Fruit fly (Drosophila melanogaster) whole organism, embryonic: Measurements from ENCODE around the gene Cyp4d1.
A peak's percentile ranks its signal among the peaks of the same experiment; 100 is the strongest.

Experiments
- ATbp ChIP-seq: fragments of 200-800 bp; sonication (Bioruptor generic); optimal IDR thresholded peaks from 2 replicates; lab custom pipeline; 2017; ENCODE audit warnings: missing biosample characterization, mild to moderate bottlenecking, missing genetic modification characterization, missing genetic modification reagents
- BEAF-32 ChIP-seq: fragments of 200-800 bp; sonication (Bioruptor generic); optimal IDR thresholded peaks from 3 replicates; lab custom pipeline; 2017; ENCODE audit warnings: missing biosample characterization, missing genetic modification characterization, mild to moderate bottlenecking, moderate library complexity, missing genetic modification reagents
- CG10959 ChIP-seq: fragments of 200-800 bp; sonication (Bioruptor generic); IDR thresholded peaks from 2 replicates; pipeline ENCODE4 v1.3.6; 2022; ENCODE audit warnings: missing biosample characterization, missing genetic modification characterization
- CG11085 ChIP-seq: fragments of 200-800 bp; sonication (Bioruptor generic); IDR thresholded peaks from 2 replicates; pipeline ENCODE4 v1.3.6; 2022; ENCODE audit warnings: missing biosample characterization, missing genetic modification characterization
- CG11093 ChIP-seq: fragments of 200-800 bp; sonication (Bioruptor generic); IDR thresholded peaks from 3 replicates; pipeline ENCODE4 v1.3.6; 2022; ENCODE audit warnings: missing biosample characterization, missing genetic modification characterization
- CG12942 ChIP-seq: fragments of 200-800 bp; sonication (Bioruptor generic); optimal IDR thresholded peaks from 3 replicates; lab custom pipeline; 2016; ENCODE audit warnings: missing biosample characterization, missing genetic modification characterization
- CG14710 ChIP-seq: fragments of 200-800 bp; sonication (Bioruptor generic); optimal IDR thresholded peaks from 3 replicates; lab custom pipeline; 2019; ENCODE audit warnings: missing biosample characterization, mild to moderate bottlenecking, missing genetic modification characterization, moderate library complexity
- CG15479 ChIP-seq: fragments of 200-800 bp; sonication (Bioruptor generic); optimal IDR thresholded peaks from 3 replicates; lab custom pipeline; 2019; ENCODE audit warnings: missing biosample characterization, mild to moderate bottlenecking, missing genetic modification characterization, moderate library complexity
- CG1602 ChIP-seq: fragments of 200-800 bp; sonication (Bioruptor generic); optimal IDR thresholded peaks from 3 replicates; lab custom pipeline; 2016; ENCODE audit warnings: missing biosample characterization, missing genetic modification characterization
- CG16779 ChIP-seq: fragments of 200-800 bp; sonication (Bioruptor generic); IDR thresholded peaks from 2 replicates; pipeline ENCODE4 v1.3.6; 2022; ENCODE audit warnings: missing biosample characterization, missing genetic modification characterization
- CG2116 ChIP-seq: fragments of 200-800 bp; sonication (Bioruptor generic); optimal IDR thresholded peaks from 3 replicates; lab custom pipeline; 2018; ENCODE audit warnings: missing biosample characterization, mild to moderate bottlenecking, missing genetic modification characterization
- CG2199 ChIP-seq: fragments of 200-800 bp; sonication (Bioruptor generic); IDR thresholded peaks from 3 replicates; pipeline ENCODE4 v1.3.6; 2022; ENCODE audit warnings: missing biosample characterization, missing genetic modification characterization
- CG30020 ChIP-seq: fragments of 200-800 bp; optimal IDR thresholded peaks from 2 replicates; lab custom pipeline; 2019; ENCODE audit warnings: missing biosample characterization, mild to moderate bottlenecking, missing genetic modification characterization, moderate library complexity
- CG31365 ChIP-seq: fragments of 200-800 bp; sonication (Bioruptor generic); optimal IDR thresholded peaks from 2 replicates; lab custom pipeline; 2018; ENCODE audit warnings: missing biosample characterization, mild to moderate bottlenecking, missing genetic modification characterization
- CG3407 ChIP-seq: fragments of 200-800 bp; sonication (Bioruptor generic); optimal IDR thresholded peaks from 2 replicates; lab custom pipeline; 2018; ENCODE audit warnings: missing biosample characterization, mild to moderate bottlenecking, missing genetic modification characterization
- CG4854 ChIP-seq: fragments of 200-800 bp; sonication (Bioruptor generic); optimal IDR thresholded peaks from 2 replicates; lab custom pipeline; 2016; ENCODE audit warnings: missing biosample characterization, missing genetic modification characterization, inconsistent platforms
- CG6854 ChIP-seq: fragments of 200-800 bp; sonication (Bioruptor generic); optimal IDR thresholded peaks from 3 replicates; lab custom pipeline; 2017; ENCODE audit warnings: missing biosample characterization, mild to moderate bottlenecking, missing genetic modification characterization
- CG7745 ChIP-seq: fragments of 200-800 bp; sonication (Bioruptor generic); optimal IDR thresholded peaks from 2 replicates; lab custom pipeline; 2018; ENCODE audit warnings: missing biosample characterization, mild to moderate bottlenecking, missing genetic modification characterization, moderate library complexity
- CG9817 ChIP-seq: fragments of 200-800 bp; sonication (Bioruptor generic); optimal IDR thresholded peaks from 2 replicates; lab custom pipeline; 2018; ENCODE audit warnings: missing biosample characterization, mild to moderate bottlenecking, missing genetic modification characterization, moderate library complexity
- D19A ChIP-seq: fragments of 200-800 bp; optimal IDR thresholded peaks from 3 replicates; lab custom pipeline; 2019; ENCODE audit warnings: missing biosample characterization, mild to moderate bottlenecking, missing genetic modification characterization, moderate library complexity
- Deaf1 ChIP-seq: fragments of 200-800 bp; optimal IDR thresholded peaks from 3 replicates; lab custom pipeline; 2019; ENCODE audit warnings: missing biosample characterization, mild to moderate bottlenecking, missing genetic modification characterization, moderate library complexity
- HLH4C ChIP-seq: fragments of 200-800 bp; sonication (Bioruptor generic); IDR thresholded peaks from 3 replicates; pipeline ENCODE4 v1.3.6; 2022; ENCODE audit warnings: missing biosample characterization, missing genetic modification characterization; ENCODE audit not compliant: partially characterized antibody
- Hey ChIP-seq: fragments of 200-800 bp; sonication (Bioruptor generic); optimal IDR thresholded peaks from 3 replicates; lab custom pipeline; 2018; ENCODE audit warnings: missing biosample characterization, mild to moderate bottlenecking, missing genetic modification characterization
- Hmr ChIP-seq: fragments of 200-800 bp; sonication (Bioruptor generic); optimal IDR thresholded peaks from 3 replicates; lab custom pipeline; 2017; ENCODE audit warnings: mild to moderate bottlenecking, missing biosample characterization, missing genetic modification reagents, missing genetic modification characterization
- MBD-R2 ChIP-seq: fragments of 200-800 bp; sonication (Bioruptor generic); IDR thresholded peaks from 2 replicates; pipeline ENCODE4 v1.3.6; 2022; ENCODE audit warnings: missing biosample characterization, missing genetic modification characterization
- Mes4 ChIP-seq: fragments of 200-800 bp; sonication (Bioruptor generic); optimal IDR thresholded peaks from 2 replicates; lab custom pipeline; 2016; ENCODE audit warnings: missing biosample characterization, missing genetic modification characterization
- NK7.1 ChIP-seq: fragments of 200-800 bp; sonication (Bioruptor generic); optimal IDR thresholded peaks from 3 replicates; lab custom pipeline; 2016; ENCODE audit warnings: missing biosample characterization, missing genetic modification characterization
- Nf-YC ChIP-seq: fragments of 200-800 bp; optimal IDR thresholded peaks from 3 replicates; lab custom pipeline; 2019; ENCODE audit warnings: missing biosample characterization, mild to moderate bottlenecking, missing genetic modification characterization, moderate library complexity
- Oli ChIP-seq: fragments of 200-800 bp; sonication (Bioruptor generic); optimal IDR thresholded peaks from 2 replicates; lab custom pipeline; 2018; ENCODE audit warnings: missing biosample characterization, mild to moderate bottlenecking, missing genetic modification characterization, moderate library complexity
- Ssrp ChIP-seq: fragments of 200-800 bp; sonication (Bioruptor generic); optimal IDR thresholded peaks from 2 replicates; lab custom pipeline; 2018; ENCODE audit warnings: missing biosample characterization, mild to moderate bottlenecking, missing genetic modification characterization, moderate library complexity
- Xrp1 ChIP-seq: fragments of 200-800 bp; sonication (Bioruptor generic); IDR thresholded peaks from 2 replicates; pipeline ENCODE4 v1.3.6; 2022; ENCODE audit warnings: missing biosample characterization, missing genetic modification characterization
- ac ChIP-seq: fragments of 200-800 bp; sonication (Bioruptor generic); optimal IDR thresholded peaks from 3 replicates; lab custom pipeline; 2017; ENCODE audit warnings: missing biosample characterization, mild to moderate bottlenecking, missing genetic modification characterization
- al ChIP-seq: fragments of 200-800 bp; sonication (Bioruptor generic); IDR thresholded peaks from 2 replicates; pipeline ENCODE4 v1.3.6; 2022; ENCODE audit warnings: missing biosample characterization, missing genetic modification characterization
- az2 ChIP-seq: fragments of 200-800 bp; sonication (Bioruptor generic); optimal IDR thresholded peaks from 3 replicates; lab custom pipeline; 2016; ENCODE audit warnings: missing biosample characterization, missing genetic modification characterization
- btn ChIP-seq: fragments of 200-800 bp; sonication (Bioruptor generic); optimal IDR thresholded peaks from 2 replicates; lab custom pipeline; 2016; ENCODE audit warnings: missing biosample characterization, missing genetic modification characterization
- chm ChIP-seq: fragments of 200-800 bp; sonication (Bioruptor generic); IDR thresholded peaks from 2 replicates; pipeline ENCODE4 v1.3.6; 2022; ENCODE audit warnings: missing biosample characterization, missing genetic modification characterization
- croc ChIP-seq: fragments of 200-800 bp; sonication (Bioruptor generic); conservative IDR thresholded peaks from 3 replicates; pipeline ENCODE4 v1.3.6; 2022; ENCODE audit warnings: missing biosample characterization, missing genetic modification characterization
- ems ChIP-seq: fragments of 200-800 bp; sonication (Bioruptor generic); optimal IDR thresholded peaks from 3 replicates; lab custom pipeline; 2016; ENCODE audit warnings: missing biosample characterization, missing genetic modification characterization
- ftz-f1 ChIP-seq: fragments of 200-800 bp; sonication (Bioruptor generic); optimal IDR thresholded peaks from 2 replicates; lab custom pipeline; 2016; ENCODE audit warnings: missing biosample characterization, missing genetic modification characterization
- fu2 ChIP-seq: fragments of 200-800 bp; sonication (Bioruptor generic); optimal IDR thresholded peaks from 2 replicates; lab custom pipeline; 2016; ENCODE audit warnings: missing biosample characterization, missing genetic modification characterization
- gcm2 ChIP-seq: fragments of 200-800 bp; sonication (Bioruptor generic); optimal IDR thresholded peaks from 2 replicates; lab custom pipeline; 2016; ENCODE audit warnings: missing biosample characterization, missing genetic modification characterization
- gfzf ChIP-seq: fragments of 200-800 bp; sonication (Bioruptor generic); optimal IDR thresholded peaks from 2 replicates; lab custom pipeline; 2016; ENCODE audit warnings: missing biosample characterization, mild to moderate bottlenecking, missing genetic modification characterization, moderate library complexity
- gro ChIP-seq: fragments of 200-800 bp; sonication (Bioruptor generic); optimal IDR thresholded peaks from 2 replicates; lab custom pipeline; 2016; ENCODE audit warnings: missing biosample characterization, missing genetic modification characterization
- maf-S ChIP-seq: fragments of 200-800 bp; sonication (Bioruptor generic); optimal IDR thresholded peaks from 2 replicates; lab custom pipeline; 2016; ENCODE audit warnings: missing biosample characterization, missing genetic modification characterization
- nau ChIP-seq: fragments of 200-800 bp; sonication (Bioruptor generic); optimal IDR thresholded peaks from 3 replicates; lab custom pipeline; 2017; ENCODE audit warnings: missing biosample characterization, mild to moderate bottlenecking, missing genetic modification characterization, missing genetic modification reagents
- odd ChIP-seq: fragments of 200-800 bp; sonication (Bioruptor generic); optimal IDR thresholded peaks from 2 replicates; lab custom pipeline; 2017; ENCODE audit warnings: missing biosample characterization, mild to moderate bottlenecking, missing genetic modification characterization
- sc ChIP-seq, 3 experiments: fragments of >200 bp in 2 of 3; fragments of 200-800 bp in 1 of 3; sonication (Bioruptor generic) in 1 of 3; optimal IDR thresholded peaks; 2 replicates in 2 of 3; 3 replicates in 1 of 3; lab custom pipeline; 2017; ENCODE audit warnings: mild to moderate bottlenecking in 1 of 3, missing biosample characterization in 1 of 3, missing genetic modification characterization in 1 of 3, missing genetic modification reagents in 1 of 3
- sqz ChIP-seq: fragments of 200-800 bp; sonication (Bioruptor generic); optimal IDR thresholded peaks from 3 replicates; lab custom pipeline; 2018; ENCODE audit warnings: missing biosample characterization, mild to moderate bottlenecking, missing genetic modification characterization
- stc ChIP-seq: fragments of 200-800 bp; sonication (Bioruptor generic); IDR thresholded peaks from 2 replicates; pipeline ENCODE4 v1.3.6; 2022; ENCODE audit warnings: missing biosample characterization, missing genetic modification characterization
- tgo ChIP-seq: fragments of 200-800 bp; sonication (Bioruptor generic); IDR thresholded peaks from 3 replicates; pipeline ENCODE4 v1.3.6; 2022; ENCODE audit warnings: missing biosample characterization, missing genetic modification characterization
- zen2 ChIP-seq: fragments of 200-800 bp; sonication (Bioruptor generic); IDR thresholded peaks from 3 replicates; pipeline ENCODE4 v1.3.6; 2022; ENCODE audit warnings: missing biosample characterization, missing genetic modification characterization; ENCODE audit not compliant: partially characterized antibody

Cyp4d1 gene

dm6 chrX:2141854-2142216, 20.1 kb downstream of the Cyp4d1 start (continued):
- TF ChIP-seq ATbp (GFP tag; lab: Kevin White, UChicago): peak; percentile 85
- no peak for TF ChIP-seq gfzf (GFP tag; lab: Kevin White, UChicago)
- TF ChIP-seq CG30020 (tag; lab: Kevin White, UChicago): no peak
- TF ChIP-seq CG2199 (GFP tag; lab: Robert Waterston, UW): no peak
- no peak for TF ChIP-seq Deaf1 (tag; lab: Kevin White, UChicago)
- peak; percentile 17 for TF ChIP-seq D19A (tag; lab: Kevin White, UChicago)
- TF ChIP-seq chm (GFP tag; lab: Robert Waterston, UW): peak; percentile 75; the same call in 1 of the 2 replicates
- TF ChIP-seq BEAF-32 (GFP tag; lab: Kevin White, UChicago): no peak
- TF ChIP-seq MBD-R2 (GFP tag; lab: Robert Waterston, UW): peak; percentile 16; the same call in 1 of the 2 replicates
- TF ChIP-seq croc (GFP tag; lab: Robert Waterston, UW): no peak
- TF ChIP-seq ftz-f1 (GFP tag; lab: Kevin White, UChicago): no peak
- TF ChIP-seq sqz (GFP tag; lab: Kevin White, UChicago): peak; percentile 43
- 0 out of 2 replicates have a peak, but pooled peaks have one; percentile 15 for TF ChIP-seq CG11085 (GFP tag; lab: Robert Waterston, UW)
- TF ChIP-seq CG16779: no peak
- no peak for TF ChIP-seq NK7.1
- TF ChIP-seq nau: peak; percentile 62
- no peak for TF ChIP-seq CG10959 (GFP tag; lab: Robert Waterston, UW)
- TF ChIP-seq CG14710 (tag; lab: Kevin White, UChicago): peak; percentile 0
- TF ChIP-seq Ssrp (tag; lab: Kevin White, UChicago): peak; percentile 2
- peak; percentile 39; the same call in 1 of the 2 replicates for TF ChIP-seq Xrp1 (GFP tag; lab: Robert Waterston, UW)
- no peak for TF ChIP-seq maf-S (GFP tag; lab: Kevin White, UChicago)
- no peak for TF ChIP-seq CG1602
- peak; percentile 13 for TF ChIP-seq az2 (GFP tag; lab: Kevin White, UChicago)
- no peak for TF ChIP-seq CG15479 (GFP tag; lab: Kevin White, UChicago)
- TF ChIP-seq gcm2 (GFP tag; lab: Kevin White, UChicago): no peak
- TF ChIP-seq al (GFP tag; lab: Robert Waterston, UW): peak; percentile 26; the same call in 1 of the 2 replicates
- TF ChIP-seq CG12942: no peak
- TF ChIP-seq sc (optimal IDR thresholded peaks at IDR 0.05; lab: Kevin White, UChicago): no peak
- peak; percentile 10 for TF ChIP-seq sc (GFP tag; optimal IDR thresholded peaks at IDR 0.05; lab: Kevin White, UChicago)
- no peak; the same call in 2 of the 3 replicates for TF ChIP-seq tgo (GFP tag; lab: Robert Waterston, UW)
- TF ChIP-seq Oli: peak; percentile 45
- no peak for TF ChIP-seq CG7745
- no peak for TF ChIP-seq fu2 (GFP tag; lab: Kevin White, UChicago)
- peak; percentile 53 for TF ChIP-seq CG31365 (tag; lab: Kevin White, UChicago)
- TF ChIP-seq odd (GFP tag; lab: Kevin White, UChicago): peak; percentile 71
- TF ChIP-seq HLH4C (GFP tag; lab: Robert Waterston, UW): no peak
- TF ChIP-seq ems (GFP tag; lab: Kevin White, UChicago): no peak
- TF ChIP-seq Nf-YC: peak; percentile 30
- no peak for TF ChIP-seq ac
- peak; percentile 66 for TF ChIP-seq Hey
- TF ChIP-seq Mes4 (GFP tag; lab: Kevin White, UChicago): no peak
- no peak for TF ChIP-seq CG6854
- TF ChIP-seq btn (GFP tag; lab: Kevin White, UChicago): no peak
- TF ChIP-seq CG3407 (GFP tag; lab: Kevin White, UChicago): peak; percentile 65
- TF ChIP-seq CG9817: peak; percentile 36
- no peak for TF ChIP-seq CG4854 (GFP tag; lab: Kevin White, UChicago)
- TF ChIP-seq stc (GFP tag; lab: Robert Waterston, UW): no peak; the same call in 1 of the 2 replicates
- TF ChIP-seq zen2: no peak
- TF ChIP-seq CG11093 (GFP tag; lab: Robert Waterston, UW): no peak; the same call in 2 of the 3 replicates
- TF ChIP-seq Hmr: peak; percentile 65
- no peak for TF ChIP-seq gro
- TF ChIP-seq CG2116: no peak
